Fruit fly (Drosophila melanogaster) whole organism, embryonic: ENCODE data around the gene Targ1.

Experiments
- Antp ChIP-seq: fragments of 200-800 bp; sonication (Bioruptor generic); optimal IDR thresholded peaks from 3 replicates; lab custom pipeline; 2016; ENCODE audit warnings: missing biosample characterization, missing genetic modification characterization
- B-H1 ChIP-seq: fragments of 200-800 bp; sonication (Bioruptor generic); IDR thresholded peaks from 3 replicates; pipeline ENCODE4 v1.3.6; 2022; ENCODE audit warnings: missing biosample characterization, missing genetic modification characterization
- CG1024 ChIP-seq: fragments of 200-800 bp; sonication (Bioruptor generic); IDR thresholded peaks from 2 replicates; pipeline ENCODE4 v1.3.6; 2022; ENCODE audit warnings: missing biosample characterization, missing genetic modification characterization
- CG11560 ChIP-seq: fragments of 200-800 bp; sonication (Bioruptor generic); IDR thresholded peaks from 3 replicates; pipeline ENCODE4 v1.3.6; 2022; ENCODE audit warnings: missing biosample characterization, missing genetic modification characterization
- CG12769 ChIP-seq: fragments of 200-800 bp; sonication (Bioruptor generic); optimal IDR thresholded peaks from 2 replicates; lab custom pipeline; 2019; ENCODE audit warnings: missing biosample characterization, mild to moderate bottlenecking, missing genetic modification characterization, moderate library complexity
- CG14860 ChIP-seq: fragments of 200-800 bp; sonication (Bioruptor generic); IDR thresholded peaks from 3 replicates; pipeline ENCODE4 v1.3.6; 2022; ENCODE audit warnings: missing biosample characterization, missing genetic modification characterization; ENCODE audit not compliant: partially characterized antibody
- CG15011 ChIP-seq: fragments of 200-800 bp; sonication (Bioruptor generic); optimal IDR thresholded peaks from 3 replicates; lab custom pipeline; 2018; ENCODE audit warnings: missing biosample characterization, mild to moderate bottlenecking, missing genetic modification characterization
- CG15269 ChIP-seq: fragments of 200-800 bp; sonication (Bioruptor generic); optimal IDR thresholded peaks from 2 replicates; lab custom pipeline; 2018; ENCODE audit warnings: missing biosample characterization, mild to moderate bottlenecking, missing genetic modification characterization, moderate library complexity
- CG1529 ChIP-seq: fragments of 200-800 bp; sonication (Bioruptor generic); optimal IDR thresholded peaks from 3 replicates; lab custom pipeline; 2018; ENCODE audit warnings: missing biosample characterization, missing genetic modification characterization
- CG17186 ChIP-seq: fragments of 200-800 bp; sonication (Bioruptor generic); optimal IDR thresholded peaks from 3 replicates; lab custom pipeline; 2017; ENCODE audit warnings: missing biosample characterization, missing genetic modification reagents, missing genetic modification characterization
- CG17568 ChIP-seq: fragments of 200-800 bp; sonication (Bioruptor generic); optimal IDR thresholded peaks from 2 replicates; lab custom pipeline; 2018; ENCODE audit warnings: missing biosample characterization, mild to moderate bottlenecking, missing genetic modification characterization, moderate library complexity
- CG17802 ChIP-seq: fragments of 200-800 bp; sonication (Bioruptor generic); optimal IDR thresholded peaks from 2 replicates; lab custom pipeline; 2018; ENCODE audit warnings: missing biosample characterization, mild to moderate bottlenecking, missing genetic modification characterization, moderate library complexity
- CG18619 ChIP-seq: fragments of 200-800 bp; sonication (Bioruptor generic); optimal IDR thresholded peaks from 3 replicates; lab custom pipeline; 2017; ENCODE audit warnings: missing biosample characterization, mild to moderate bottlenecking, missing genetic modification characterization
- CG2116 ChIP-seq: fragments of 200-800 bp; sonication (Bioruptor generic); optimal IDR thresholded peaks from 3 replicates; lab custom pipeline; 2018; ENCODE audit warnings: missing biosample characterization, mild to moderate bottlenecking, missing genetic modification characterization
- CG2889 ChIP-seq: fragments of 200-800 bp; sonication (Bioruptor generic); IDR thresholded peaks from 3 replicates; pipeline ENCODE4 v1.3.6; 2022; ENCODE audit warnings: missing biosample characterization, missing genetic modification characterization
- CG31365 ChIP-seq: fragments of 200-800 bp; sonication (Bioruptor generic); optimal IDR thresholded peaks from 2 replicates; lab custom pipeline; 2018; ENCODE audit warnings: missing biosample characterization, mild to moderate bottlenecking, missing genetic modification characterization
- CG3281 ChIP-seq: fragments of 200-800 bp; sonication (Bioruptor generic); optimal IDR thresholded peaks from 3 replicates; lab custom pipeline; 2017; ENCODE audit warnings: missing biosample characterization, mild to moderate bottlenecking, missing genetic modification characterization
- CG7556 ChIP-seq: fragments of 200-800 bp; sonication (Bioruptor generic); optimal IDR thresholded peaks from 2 replicates; lab custom pipeline; 2017; ENCODE audit warnings: missing biosample characterization, mild to moderate bottlenecking, missing genetic modification characterization
- CG9817 ChIP-seq: fragments of 200-800 bp; sonication (Bioruptor generic); optimal IDR thresholded peaks from 2 replicates; lab custom pipeline; 2018; ENCODE audit warnings: missing biosample characterization, mild to moderate bottlenecking, missing genetic modification characterization, moderate library complexity
- CG9876 ChIP-seq: fragments of 200-800 bp; sonication (Bioruptor generic); optimal IDR thresholded peaks from 2 replicates; lab custom pipeline; 2016; ENCODE audit warnings: missing biosample characterization, missing genetic modification characterization
- CkIIα-i1 ChIP-seq: fragments of 200-800 bp; sonication (Bioruptor generic); IDR thresholded peaks from 2 replicates; pipeline ENCODE4 v1.3.6; 2022; ENCODE audit warnings: missing biosample characterization, missing genetic modification characterization
- D19A ChIP-seq: fragments of 200-800 bp; optimal IDR thresholded peaks from 3 replicates; lab custom pipeline; 2019; ENCODE audit warnings: missing biosample characterization, mild to moderate bottlenecking, missing genetic modification characterization, moderate library complexity
- Dad ChIP-seq: fragments of 200-800 bp; sonication (Bioruptor generic); optimal IDR thresholded peaks from 3 replicates; lab custom pipeline; 2016; ENCODE audit warnings: missing biosample characterization, missing genetic modification characterization
- Lpt ChIP-seq: fragments of >200 bp; optimal IDR thresholded peaks from 2 replicates; lab custom pipeline; 2018; ENCODE audit warnings: missing biosample characterization, missing genetic modification characterization
- Med ChIP-seq: fragments of 200-800 bp; sonication (Bioruptor generic); peaks from one replicate; lab custom pipeline; 2016; ENCODE audit warnings: missing biosample characterization, missing genetic modification characterization, mild to moderate bottlenecking, inconsistent platforms, moderate library complexity
- Myb ChIP-seq: fragments of 200-800 bp; sonication (Bioruptor generic); optimal IDR thresholded peaks from 2 replicates; lab custom pipeline; 2016; ENCODE audit warnings: missing biosample characterization, missing genetic modification characterization
- Pdp1 ChIP-seq, 2 experiments: fragments of 200-800 bp; sonication (Bioruptor generic); optimal IDR thresholded peaks; 3 replicates each; lab custom pipeline; 2016; ENCODE audit warnings: missing biosample characterization in 2 of 2, missing genetic modification characterization in 2 of 2, mild to moderate bottlenecking in 1 of 2, moderate library complexity in 1 of 2
- Ptx1 ChIP-seq: fragments of 200-800 bp; sonication (Bioruptor generic); IDR thresholded peaks from 2 replicates; pipeline ENCODE4 v1.3.6; 2022; ENCODE audit warnings: missing biosample characterization, missing genetic modification characterization
- Ravus ChIP-seq: fragments of 200-800 bp; sonication (Bioruptor generic); IDR thresholded peaks from 2 replicates; pipeline ENCODE4 v1.3.6; 2022; ENCODE audit warnings: missing biosample characterization, missing genetic modification characterization
- Rfx ChIP-seq: fragments of 200-800 bp; sonication (Bioruptor generic); IDR thresholded peaks from 2 replicates; pipeline ENCODE4 v1.3.6; 2022; ENCODE audit warnings: missing biosample characterization, missing genetic modification characterization
- ab ChIP-seq: fragments of 200-800 bp; sonication (Bioruptor generic); optimal IDR thresholded peaks from 2 replicates; lab custom pipeline; 2016; ENCODE audit warnings: missing biosample characterization, missing genetic modification characterization
- bowl ChIP-seq: fragments of 200-800 bp; sonication (Bioruptor generic); IDR thresholded peaks from 2 replicates; pipeline ENCODE4 v1.3.6; 2022; ENCODE audit warnings: missing biosample characterization, missing genetic modification characterization
- btn ChIP-seq: fragments of 200-800 bp; sonication (Bioruptor generic); optimal IDR thresholded peaks from 2 replicates; lab custom pipeline; 2016; ENCODE audit warnings: missing biosample characterization, missing genetic modification characterization
- corto ChIP-seq: fragments of 200-800 bp; sonication (Bioruptor generic); optimal IDR thresholded peaks from 2 replicates; lab custom pipeline; 2016; ENCODE audit warnings: missing biosample characterization, mild to moderate bottlenecking, missing genetic modification characterization, moderate library complexity
- croc ChIP-seq: fragments of 200-800 bp; sonication (Bioruptor generic); conservative IDR thresholded peaks from 3 replicates; pipeline ENCODE4 v1.3.6; 2022; ENCODE audit warnings: missing biosample characterization, missing genetic modification characterization
- crol ChIP-seq: fragments of 200-800 bp; sonication (Bioruptor generic); IDR thresholded peaks from 2 replicates; pipeline ENCODE4 v1.3.6; 2022; ENCODE audit warnings: missing biosample characterization, missing genetic modification characterization
- gcm2 ChIP-seq: fragments of 200-800 bp; sonication (Bioruptor generic); optimal IDR thresholded peaks from 2 replicates; lab custom pipeline; 2016; ENCODE audit warnings: missing biosample characterization, missing genetic modification characterization
- gt ChIP-seq: fragments of 200-800 bp; sonication (Bioruptor generic); IDR thresholded peaks from 2 replicates; pipeline ENCODE4 v1.3.6; 2022; ENCODE audit warnings: missing biosample characterization, missing genetic modification characterization
- ken ChIP-seq: fragments of 200-800 bp; sonication (Bioruptor generic); IDR thresholded peaks from 3 replicates; pipeline ENCODE4 v1.3.6; 2022; ENCODE audit warnings: missing biosample characterization, missing genetic modification characterization
- luna ChIP-seq: fragments of 200-800 bp; sonication (Bioruptor generic); optimal IDR thresholded peaks from 2 replicates; lab custom pipeline; 2016; ENCODE audit warnings: missing biosample characterization, missing genetic modification characterization
- rib ChIP-seq: fragments of 200-800 bp; sonication (Bioruptor generic); IDR thresholded peaks from 2 replicates; pipeline ENCODE4 v1.3.6; 2022; ENCODE audit warnings: missing biosample characterization, missing genetic modification characterization
- sc ChIP-seq, 3 experiments: fragments of >200 bp in 2 of 3; fragments of 200-800 bp in 1 of 3; sonication (Bioruptor generic) in 1 of 3; optimal IDR thresholded peaks; 2 replicates in 2 of 3; 3 replicates in 1 of 3; lab custom pipeline; 2017; ENCODE audit warnings: mild to moderate bottlenecking in 1 of 3, missing biosample characterization in 1 of 3, missing genetic modification characterization in 1 of 3, missing genetic modification reagents in 1 of 3
- sqz ChIP-seq: fragments of 200-800 bp; sonication (Bioruptor generic); optimal IDR thresholded peaks from 3 replicates; lab custom pipeline; 2018; ENCODE audit warnings: missing biosample characterization, mild to moderate bottlenecking, missing genetic modification characterization
- tin ChIP-seq: fragments of 200-800 bp; sonication (Bioruptor generic); optimal IDR thresholded peaks from 3 replicates; lab custom pipeline; 2016; ENCODE audit warnings: missing biosample characterization, missing genetic modification characterization
- tll ChIP-seq, 2 experiments: fragments of 200-800 bp in 1 of 2; fragments of >200 bp in 1 of 2; sonication (Bioruptor generic) in 1 of 2; optimal IDR thresholded peaks; 2 replicates each; lab custom pipeline; 2017 to 2019; ENCODE audit warnings: missing biosample characterization in 2 of 2, missing genetic modification characterization in 2 of 2, mild to moderate bottlenecking in 1 of 2, moderate library complexity in 1 of 2
- tx ChIP-seq: fragments of 200-800 bp; sonication (Bioruptor generic); optimal IDR thresholded peaks from 2 replicates; lab custom pipeline; 2016; ENCODE audit warnings: missing biosample characterization, missing genetic modification characterization
- unpg ChIP-seq: fragments of 200-800 bp; sonication (Bioruptor generic); optimal IDR thresholded peaks from 3 replicates; lab custom pipeline; 2018; ENCODE audit warnings: missing biosample characterization, mild to moderate bottlenecking, missing genetic modification characterization, moderate library complexity
- vnd ChIP-seq: fragments of 200-800 bp; sonication (Bioruptor generic); IDR thresholded peaks from 3 replicates; pipeline ENCODE4 v1.3.6; 2022; ENCODE audit warnings: missing biosample characterization, missing genetic modification characterization; ENCODE audit not compliant: partially characterized antibody
- zfh2 ChIP-seq: fragments of 200-800 bp; sonication (Bioruptor generic); optimal IDR thresholded peaks from 2 replicates; lab custom pipeline; 2016; ENCODE audit warnings: missing biosample characterization, missing genetic modification characterization

The Targ1 gene

DNA sequence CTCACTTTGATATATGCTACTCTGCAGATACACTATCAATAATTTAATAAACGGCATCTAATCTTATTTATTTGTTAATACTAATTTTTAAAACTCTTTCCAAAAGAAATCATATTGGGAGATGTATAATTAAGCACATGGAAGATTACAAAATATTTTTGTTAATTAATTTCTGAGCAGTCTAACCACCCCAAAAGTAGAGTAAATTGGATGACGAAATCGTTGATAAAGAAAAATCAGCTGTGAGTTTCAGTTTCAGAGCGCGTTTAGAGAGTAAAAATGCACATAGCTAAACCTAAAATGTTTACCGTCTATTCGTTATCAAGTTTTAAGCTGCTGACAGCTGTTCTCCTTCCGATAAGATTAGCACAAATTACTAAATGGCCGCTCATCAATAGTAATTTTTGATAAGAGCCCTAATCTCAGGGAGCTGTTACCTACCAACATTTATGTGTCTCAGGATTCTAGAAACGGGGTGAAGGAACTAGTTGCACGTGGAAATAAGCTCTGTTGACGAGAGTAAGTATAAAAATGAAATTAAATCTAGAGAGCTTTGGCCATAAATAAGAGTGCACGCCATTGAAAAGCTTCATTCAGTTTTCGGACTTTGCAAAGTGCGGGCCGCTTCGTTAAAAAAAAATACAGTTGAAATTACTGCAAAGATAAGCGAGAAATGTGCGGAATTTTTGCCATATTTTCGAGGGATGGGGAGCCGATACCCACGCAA lies 30.0 kb downstream of the Targ1 start, which contains the start of the genes chb and AsnS (continued):
- TF ChIP-seq Ravus (peak; percentile 87), luna (peak; percentile 59), crol (GFP tag; lab: Robert Waterston, UW) (peak; percentile 12; the same call in 1 of the 2 replicates), Pdp1 (GFP tag; optimal IDR thresholded peaks at IDR 0.05; lab: Kevin White, UChicago) (peak; percentile 73 to 85), gcm2 (GFP tag; lab: Kevin White, UChicago) (no peak), CG9876 (GFP tag; lab: Kevin White, UChicago) (peak; percentile 20), ken (GFP tag; lab: Robert Waterston, UW) (peak; percentile 84), D19A (tag; lab: Kevin White, UChicago) (peak; percentile 99), corto (GFP tag; lab: Kevin White, UChicago) (peak; percentile 48), Myb (GFP tag; lab: Kevin White, UChicago) (peak; percentile 40), CG31365 (peak; percentile 53), CG7556 (GFP tag; lab: Kevin White, UChicago) (peak; percentile 86), sqz (GFP tag; lab: Kevin White, UChicago) (peak; percentile 69), CG15011 (peak; percentile 80), Lpt (GFP tag; lab: Kevin White, UChicago) (no peak), CG17802 (tag; lab: Kevin White, UChicago) (peak; percentile 62), croc (peak; percentile 74), CG17186 (GFP tag; lab: Kevin White, UChicago) (no peak), bowl (peak; percentile 85), zfh2 (GFP tag; lab: Kevin White, UChicago) (peak; percentile 52), tll (GFP tag; optimal IDR thresholded peaks at IDR 0.05; lab: Kevin White, UChicago) (no peak), CG2889 (GFP tag; lab: Robert Waterston, UW) (peak; percentile 88), CkIIα-i1 (peak; percentile 44; the same call in 1 of the 2 replicates), tin (GFP tag; lab: Kevin White, UChicago) (peak; percentile 72), Rfx (peak; percentile 96), CG9817 (tag; lab: Kevin White, UChicago) (peak; percentile 90), B-H1 (peak; percentile 90), CG15269 (peak; percentile 96), CG2116 (peak; percentile 49), ab (GFP tag; lab: Kevin White, UChicago) (no peak), sc (optimal IDR thresholded peaks at IDR 0.05; lab: Kevin White, UChicago) (no peak), sc (GFP tag; optimal IDR thresholded peaks at IDR 0.05; lab: Kevin White, UChicago) (peak; percentile 62), Antp (GFP tag; lab: Kevin White, UChicago) (peak; percentile 55), CG3281 (peak; percentile 89), rib (peak; percentile 88), tx (GFP tag; lab: Kevin White, UChicago) (peak; percentile 55), gt (peak; percentile 58), unpg (peak; percentile 97), CG14860 (GFP tag; lab: Robert Waterston, UW) (no peak), CG11560 (peak; percentile 71; the same call in 2 of the 3 replicates), CG17568 (GFP tag; lab: Kevin White, UChicago) (peak; percentile 84), CG1024 (peak; percentile 81), Med (GFP tag; lab: Kevin White, UChicago) (peak; percentile 95), Ptx1 (peak; percentile 96), CG18619 (GFP tag; lab: Kevin White, UChicago) (peak; percentile 85), vnd (GFP tag; lab: Robert Waterston, UW) (no peak), CG12769 (peak; percentile 94), Dad (peak; percentile 57), CG1529 (GFP tag; lab: Kevin White, UChicago) (peak; percentile 73), btn (GFP tag; lab: Kevin White, UChicago) (peak; percentile 48)
